Worm (Caenorhabditis elegans): ENCODE data around the gene C27A2.12.

The C27A2.12 gene

DNA sequence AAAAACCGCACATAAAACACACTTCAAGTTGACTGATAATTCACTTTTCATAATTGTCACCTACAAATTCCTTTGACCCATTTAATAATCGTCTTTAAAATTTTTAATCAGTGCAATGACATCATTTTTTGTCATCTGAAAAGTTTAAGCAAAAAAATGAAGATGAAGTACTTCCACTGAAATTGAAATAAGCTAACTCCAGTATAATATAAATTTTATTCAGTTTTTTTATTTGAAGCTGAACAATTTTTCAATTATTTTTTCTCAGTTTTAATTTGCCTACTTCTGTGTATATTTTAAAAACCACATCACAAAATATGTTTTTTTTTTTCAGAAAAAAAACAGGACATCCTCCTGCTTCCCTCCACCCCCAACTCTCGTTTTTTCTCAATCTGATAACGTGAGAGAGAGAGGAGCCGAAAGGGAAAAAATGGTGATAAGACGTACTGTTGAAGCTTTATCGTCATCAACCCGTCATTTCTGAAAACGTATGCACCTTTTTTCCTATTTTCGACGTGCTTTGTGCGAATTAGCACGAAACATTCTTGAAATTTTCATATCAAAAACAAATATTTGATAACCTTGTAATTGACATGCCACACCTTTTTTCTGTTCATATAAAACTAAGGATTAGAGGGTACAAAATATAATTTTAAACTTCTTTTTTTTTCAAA is 46.0 kb upstream of the C27A2.12 start, which contains the start of the genes C04G6.11 and mpk-2 (continued):
- TF ChIP-seq dpff-1 (tag; optimal IDR thresholded peaks at IDR 0.05) (no peak), T26A5.8 (tag; optimal IDR thresholded peaks at IDR 0.05) (no peak), let-526 (GFP tag; IDR thresholded peaks at IDR 0.05) (no peak), snpc-1.1 (tag; optimal IDR thresholded peaks at IDR 0.05; ENCODE audit: insufficient read depth) (no peak), D2030.7 (GFP tag; IDR thresholded peaks at IDR 0.05) (no peak), ceh-40 (GFP tag; IDR thresholded peaks at IDR 0.05) (no peak), attf-3 (GFP tag; conservative IDR thresholded peaks at IDR 0.05) (no peak), ztf-22 (GFP tag; optimal IDR thresholded peaks at IDR 0.05) (peak; percentile 58), Y95B8A.8 (GFP tag; IDR thresholded peaks at IDR 0.05) (no peak), nhr-80 (tag; optimal IDR thresholded peaks at IDR 0.05) (peak; percentile 93), die-1 (tag; optimal IDR thresholded peaks at IDR 0.05) (no peak), madf-10 (tag; optimal IDR thresholded peaks at IDR 0.05) (peak; percentile 22), repo-1 (tag; optimal IDR thresholded peaks at IDR 0.05) (no peak), zfh-2 (GFP tag; conservative IDR thresholded peaks at IDR 0.05) (no peak), F52B5.7 (tag; optimal IDR thresholded peaks at IDR 0.05) (no peak), dpl-1 (GFP tag; optimal IDR thresholded peaks at IDR 0.05) (no peak), T07F8.4 (tag; optimal IDR thresholded peaks at IDR 0.05) (no peak), lin-26 (GFP tag; IDR thresholded peaks at IDR 0.05) (no peak), Y79H2A.3 (GFP tag; conservative IDR thresholded peaks at IDR 0.05) (no peak), mel-28 (tag; optimal IDR thresholded peaks at IDR 0.05; ENCODE audit: borderline replicate concordance) (no peak), unc-130 (GFP tag; optimal IDR thresholded peaks at IDR 0.05) (no peak), F39B2.1 (GFP tag; IDR thresholded peaks at IDR 0.05) (no peak), aptf-2 (GFP tag; conservative IDR thresholded peaks at IDR 0.05) (no peak)

DNA sequence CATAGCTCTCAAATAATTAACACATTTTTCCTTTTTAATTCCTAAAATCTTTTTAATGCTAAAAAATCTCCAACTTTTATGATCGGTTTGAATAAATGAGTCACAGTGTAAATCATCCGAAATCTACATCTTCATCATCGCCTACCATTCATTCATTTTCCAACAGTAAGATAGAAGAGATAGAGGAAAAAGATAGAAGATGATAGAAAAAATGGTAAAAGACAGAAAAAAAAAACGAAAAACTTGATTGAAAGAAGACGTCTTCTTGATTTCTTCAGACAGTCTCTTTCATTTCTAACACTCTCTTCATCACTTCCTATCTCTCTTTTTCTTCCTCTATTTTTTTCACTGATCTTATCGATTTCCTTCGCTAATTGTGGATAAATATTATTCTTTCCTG is 45.3 kb upstream of the C27A2.12 start:
- TF ChIP-seq pha-4 (tag; optimal IDR thresholded peaks at IDR 0.05) = no peak
- TF ChIP-seq atf-7 (tag; optimal IDR thresholded peaks at IDR 0.05) = no peak
- no peak for TF ChIP-seq rcor-1 (GFP tag; IDR thresholded peaks at IDR 0.05)
- no peak for TF ChIP-seq snpc-4 (GFP tag; optimal IDR thresholded peaks at IDR 0.05)
- no peak for TF ChIP-seq snpc-4 (tag; optimal IDR thresholded peaks at IDR 0.05)
- TF ChIP-seq sdz-38 (tag; optimal IDR thresholded peaks at IDR 0.05) = no peak
- TF ChIP-seq egl-44 (GFP tag; IDR thresholded peaks at IDR 0.05) = no peak
- no peak for TF ChIP-seq D2030.7 (GFP tag; IDR thresholded peaks at IDR 0.05)
- no peak for TF ChIP-seq B0261.1 (tag; optimal IDR thresholded peaks at IDR 0.05)
- TF ChIP-seq hrde-1 (tag; optimal IDR thresholded peaks at IDR 0.05; ENCODE audit: borderline replicate concordance) = no peak
- TF ChIP-seq madf-10 (tag; optimal IDR thresholded peaks at IDR 0.05) = no peak
- TF ChIP-seq him-1 (tag; optimal IDR thresholded peaks at IDR 0.05) = no peak
- TF ChIP-seq F49E8.2 (tag; optimal IDR thresholded peaks at IDR 0.05; ENCODE audit: insufficient read depth) = no peak
- TF ChIP-seq ztf-25 (GFP tag; IDR thresholded peaks at IDR 0.05) = no peak
- no peak for TF ChIP-seq Y56A3A.18 (GFP tag; IDR thresholded peaks at IDR 0.05)
- TF ChIP-seq dpl-1 (GFP tag; optimal IDR thresholded peaks at IDR 0.05) = no peak

DNA sequence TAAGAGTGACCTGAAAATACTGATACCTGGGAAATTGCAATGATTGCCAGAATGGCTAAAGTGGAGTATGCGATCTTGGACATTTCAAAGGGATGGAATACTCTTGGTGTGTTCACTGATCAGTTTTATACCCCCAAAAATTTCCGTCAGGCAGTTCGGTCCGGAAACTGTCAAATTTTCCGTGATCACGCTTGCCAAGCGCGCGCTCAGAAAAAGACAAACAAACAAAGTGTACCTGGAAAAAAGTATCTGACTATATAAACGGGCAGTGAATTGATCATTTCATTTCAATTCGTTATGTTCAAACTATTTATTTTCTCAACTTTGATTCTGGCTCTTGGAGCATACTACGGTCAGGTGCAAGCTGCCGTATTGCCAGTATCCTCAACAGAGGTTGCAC is 43.8 kb upstream of the C27A2.12 start, which contains the start of the genes idpb-3 and idpb-1:
Gene idpb-3, minus strand, starts transcription at position 101 of the 400 bp plus-strand sequence.
Gene idpb-1, plus strand, starts transcription at position 284 of the 400 bp plus-strand sequence.
- TF ChIP-seq lsl-1 (GFP tag; optimal IDR thresholded peaks at IDR 0.05) = no peak
- TF ChIP-seq ceh-79 (tag; optimal IDR thresholded peaks at IDR 0.05) = no peak
- TF ChIP-seq F55B11.4 (tag; optimal IDR thresholded peaks at IDR 0.05; ENCODE audit: borderline replicate concordance, insufficient read depth) = no peak
- TF ChIP-seq madf-3 (GFP tag; IDR thresholded peaks at IDR 0.05) = no peak
- no peak for TF ChIP-seq nfyb-1 (GFP tag; IDR thresholded peaks at IDR 0.05)
- no peak for TF ChIP-seq mes-4 (tag; optimal IDR thresholded peaks at IDR 0.05)
- no peak for TF ChIP-seq attf-6 (GFP tag; IDR thresholded peaks at IDR 0.05)
- no peak for TF ChIP-seq him-1 (tag; optimal IDR thresholded peaks at IDR 0.05)
- no peak for TF ChIP-seq zfh-2 (GFP tag; conservative IDR thresholded peaks at IDR 0.05)
- TF ChIP-seq bed-1 (GFP tag; IDR thresholded peaks at IDR 0.05) = no peak
- TF ChIP-seq F22D6.2 (tag; optimal IDR thresholded peaks at IDR 0.05) = no peak
- no peak for TF ChIP-seq ceh-100 (GFP tag; IDR thresholded peaks at IDR 0.05)
- no peak for TF ChIP-seq ztf-25 (GFP tag; IDR thresholded peaks at IDR 0.05)
